In genomic region chr3R:22145425-22146411, dm6 we compare ENCODE assay signal across 1 fruit fly cellular context.
TF ChIP-seq lines count a peak whose summit lies in the region.

No protein-coding gene starts in this region.

TF ChIP-seq in whole organism, embryonic, 481 proteins besides CTCF, POLR2A, EP300 and RAD21 (continued from another document):
- TF ChIP-seq pho (GFP tag; optimal IDR thresholded peaks at IDR 0.05; lab: Kevin White, UChicago), result peak; percentile 4
- peak; percentile 12 for TF ChIP-seq trh (GFP tag; optimal IDR thresholded peaks at IDR 0.05; lab: Kevin White, UChicago)
- peak; percentile 96 for TF ChIP-seq Ets65A (GFP tag; lab: Kevin White, UChicago)
- TF ChIP-seq CG15696 (tag; optimal IDR thresholded peaks at IDR 0.05; lab: Kevin White, UChicago), result peak; percentile 77
- peak; percentile 65 for TF ChIP-seq fd102C (GFP tag; optimal IDR thresholded peaks at IDR 0.05; lab: Kevin White, UChicago)
- peak; percentile 95 for TF ChIP-seq CG18262 (tag; optimal IDR thresholded peaks at IDR 0.05; lab: Kevin White, UChicago)
- peak; percentile 57 for TF ChIP-seq NC2β (GFP tag; optimal IDR thresholded peaks at IDR 0.05; lab: Kevin White, UChicago)
- peak; percentile 78 for TF ChIP-seq CG6254 (GFP tag; optimal IDR thresholded peaks at IDR 0.05; lab: Kevin White, UChicago)
- TF ChIP-seq kni (GFP tag; optimal IDR thresholded peaks at IDR 0.05; lab: Kevin White, UChicago), result peak; percentile 86
- TF ChIP-seq esg (GFP tag; conservative IDR thresholded peaks at IDR 0.05; lab: Robert Waterston, UW), result peak; percentile 83
- TF ChIP-seq jigr1 (GFP tag; IDR thresholded peaks at IDR 0.05; lab: Robert Waterston, UW), result peak; percentile 32; the same call in 1 of the 3 replicates
- TF ChIP-seq CG7963 (GFP tag; IDR thresholded peaks at IDR 0.05; lab: Robert Waterston, UW; ENCODE audit: partially characterized antibody), result no peak
- peak; percentile 78; the same call in 2 of the 3 replicates for TF ChIP-seq so (GFP tag; IDR thresholded peaks at IDR 0.05; lab: Robert Waterston, UW)
